Fruit fly (Drosophila melanogaster): ENCODE results near the gene Dsp1.

DNA sequence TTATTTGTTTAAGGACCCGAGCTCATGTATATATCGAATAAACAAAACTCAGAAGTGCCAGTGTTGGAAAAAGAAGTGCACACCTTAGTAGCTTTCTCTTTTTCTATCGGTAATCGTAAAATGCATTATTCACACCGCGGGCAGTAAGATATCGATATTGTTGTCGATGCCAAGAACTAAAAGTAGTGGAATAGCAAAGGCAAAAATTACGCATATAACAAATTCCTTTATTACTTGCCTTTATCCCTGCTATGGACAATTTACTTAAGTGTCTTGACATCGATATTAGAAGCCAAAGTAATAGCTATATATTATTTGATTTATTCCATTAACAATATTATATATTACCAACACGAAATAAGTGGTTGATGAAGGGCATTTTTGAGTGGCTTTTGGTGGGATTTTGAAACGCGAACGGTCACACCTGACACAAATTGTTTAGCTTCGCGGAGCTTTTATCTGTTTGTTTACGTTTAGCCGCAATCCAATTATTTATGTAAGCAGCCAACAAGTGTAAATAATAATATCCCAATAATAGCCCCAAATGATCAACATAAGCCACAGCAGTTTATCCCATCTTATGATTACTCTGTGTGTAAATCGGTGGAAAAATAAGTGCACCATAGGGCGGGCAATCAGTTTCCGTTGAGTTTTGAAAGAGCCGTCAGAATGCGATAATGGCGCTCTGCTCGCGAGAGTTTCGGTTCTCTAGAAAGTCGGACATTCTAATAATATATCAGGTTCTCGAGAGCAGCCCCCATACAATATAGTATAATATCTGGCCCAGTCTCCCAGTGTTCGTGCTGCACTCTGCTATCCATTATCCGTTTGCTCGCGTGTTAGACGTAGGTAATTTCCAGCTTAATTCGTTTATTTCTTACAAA is 51.7 kb downstream of the Dsp1 start, which contains the start of the genes CG9992 and CG4239:
- TF ChIP-seq CG5204 (GFP tag; optimal IDR thresholded peaks at IDR 0.05), result peak; percentile 38
- peak; percentile 24 for TF ChIP-seq CG33017 (tag; optimal IDR thresholded peaks at IDR 0.05)
- TF ChIP-seq CG7045 (GFP tag; optimal IDR thresholded peaks at IDR 0.05), result peak; percentile 21
- TF ChIP-seq kay (GFP tag; ENCODE audit: borderline replicate concordance), result no peak

Data from whole organism, adult.